Fruit fly (Drosophila melanogaster) S2 (cell line): ENCODE measurements around the gene PXo.

Source experiments
- CG8478 ChIP-seq: fragments of >200 bp; optimal IDR thresholded peaks from 2 replicates; lab custom pipeline; 2018
- CTCF ChIP-seq, 2 experiments: fragments of >200 bp; optimal IDR thresholded peaks; 2 replicates each; lab custom pipeline; 2018

Gene PXo

DNA sequence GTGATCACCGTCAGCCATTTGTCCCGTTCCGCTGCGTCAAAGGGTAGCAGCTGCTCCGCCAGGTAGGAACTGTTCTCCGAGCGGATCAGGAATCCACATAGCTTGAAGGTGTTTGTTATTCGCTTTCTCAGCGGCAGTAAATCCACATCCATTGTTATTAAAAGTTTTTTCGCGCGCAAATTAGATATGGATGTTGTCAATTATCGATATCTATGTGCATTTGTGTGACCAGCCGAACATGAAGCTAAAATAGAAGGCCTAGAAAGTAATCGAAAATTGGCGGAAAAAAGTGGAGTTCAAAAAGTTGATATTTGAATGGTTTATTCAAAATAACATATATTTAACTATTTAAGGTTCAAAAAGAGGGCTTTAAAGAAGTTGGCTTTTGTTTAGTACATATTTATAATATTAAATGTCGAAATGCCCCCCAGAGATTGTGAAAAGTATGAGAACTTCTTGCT, 23.9 kb downstream of the PXo start, which contains the start of the genes PolE2 and CG5592:
PolE2 (minus strand) TSS at position 208 of the 461 bp plus-strand sequence.
CG5592 (plus strand) TSS at position 411 of the 461 bp plus-strand sequence.
- TF ChIP-seq CG8478 (lab: Kevin White, UChicago) (no peak), CTCF (optimal IDR thresholded peaks at IDR 0.05; lab: Kevin White, UChicago) (no peak)

DNA sequence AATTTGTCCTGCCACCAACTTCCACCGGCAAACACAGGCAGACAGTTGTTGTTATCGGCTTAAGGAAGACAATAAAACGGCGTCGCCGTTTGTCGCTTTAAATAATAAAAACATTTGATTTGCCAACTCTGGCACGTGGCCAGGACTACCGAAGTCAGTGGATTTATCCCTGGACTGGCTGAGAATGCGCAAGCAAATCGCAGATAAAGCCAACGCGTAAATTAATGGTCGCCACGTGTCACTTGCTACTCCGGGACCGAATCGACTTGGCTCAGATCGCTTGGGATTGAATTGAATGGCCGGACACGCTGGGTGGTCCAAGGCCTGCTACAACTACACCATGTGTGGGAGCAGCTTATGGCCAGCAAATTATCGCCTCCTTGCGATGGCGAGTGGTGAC, 28.1 kb downstream of the PXo start:
- TF ChIP-seq CG8478 (lab: Kevin White, UChicago) (no peak), CTCF (optimal IDR thresholded peaks at IDR 0.05; lab: Kevin White, UChicago) (no peak)

DNA sequence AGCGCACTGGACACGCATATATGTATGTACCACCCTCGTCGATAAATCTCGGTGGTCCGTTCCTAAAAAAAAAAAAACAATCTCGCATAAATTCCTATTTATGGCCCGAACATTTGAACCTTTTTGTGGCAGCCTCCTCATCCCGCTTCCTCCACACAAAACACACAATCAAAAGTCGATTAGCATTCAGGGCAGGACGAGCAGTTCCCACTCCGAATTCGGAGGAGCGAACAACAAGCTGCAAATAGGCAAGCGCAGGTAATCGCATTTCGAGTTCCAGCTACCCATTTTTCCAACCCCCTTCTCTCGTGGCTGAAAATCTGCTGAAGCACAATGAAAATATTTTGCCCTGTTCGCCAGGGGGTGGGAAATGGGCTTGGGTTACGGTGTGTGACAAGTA, 29.3 kb downstream of the PXo start:
- no peak for TF ChIP-seq CG8478 (lab: Kevin White, UChicago)
- no peak for TF ChIP-seq CTCF (optimal IDR thresholded peaks at IDR 0.05; lab: Kevin White, UChicago)

DNA sequence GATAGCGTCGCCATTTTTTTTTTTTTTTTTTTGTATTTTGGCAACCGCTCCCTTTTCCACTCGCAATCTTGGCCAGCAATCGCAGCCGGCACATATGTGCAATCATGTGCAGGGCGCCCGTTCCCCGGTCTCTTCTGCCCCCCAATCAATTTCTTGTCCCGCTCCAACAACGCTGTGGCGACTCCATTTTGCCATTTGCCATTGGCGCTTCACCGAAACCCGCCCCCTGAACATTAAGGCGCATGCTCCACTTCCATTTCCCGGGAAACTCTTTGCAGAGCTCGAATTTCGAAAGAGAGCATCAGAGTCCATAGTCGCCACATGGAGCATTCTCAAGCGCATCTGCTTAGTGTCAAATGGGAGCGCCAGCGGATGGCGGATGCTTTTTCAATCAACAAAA, 30.0 kb downstream of the PXo start:
- TF ChIP-seq CG8478 (lab: Kevin White, UChicago) (no peak), CTCF (optimal IDR thresholded peaks at IDR 0.05; lab: Kevin White, UChicago) (no peak)

DNA sequence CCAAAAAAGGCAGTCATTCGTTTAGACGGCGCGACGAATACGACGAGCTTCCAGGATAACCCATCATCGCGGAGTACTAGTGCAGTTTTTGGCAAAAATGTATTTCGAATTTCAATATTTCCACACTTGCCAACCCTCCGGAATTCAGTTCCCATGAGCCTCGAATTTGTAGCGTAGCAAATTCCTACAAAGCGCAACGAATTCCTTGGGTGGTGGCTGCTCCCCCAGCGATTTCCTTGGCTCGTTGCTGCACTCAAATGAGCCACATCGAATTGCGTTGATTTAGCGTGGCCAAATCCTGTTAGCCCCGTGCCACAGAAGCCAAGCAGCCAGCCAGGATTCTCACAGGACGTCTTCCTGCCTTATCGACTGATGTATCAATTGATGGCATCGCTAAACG, 36.4 kb downstream of the PXo start:
- TF ChIP-seq CTCF (optimal IDR thresholded peaks at IDR 0.05; lab: Kevin White, UChicago) (no peak), CG8478 (lab: Kevin White, UChicago) (no peak)

dm6 chr3L:5882209-5882403, 39.0 kb downstream of the PXo start, which contains the start of gene CG13287:
TSS of gene CG13287 (plus strand) at chr3L:5882304.
- TF ChIP-seq CG8478 (lab: Kevin White, UChicago) (no peak), CTCF (optimal IDR thresholded peaks at IDR 0.05; lab: Kevin White, UChicago) (no peak)

dm6 chr3L:5881310-5882208, 39.6 kb downstream of the PXo start:
- TF ChIP-seq CG8478 (lab: Kevin White, UChicago) (no peak), CTCF (optimal IDR thresholded peaks at IDR 0.05; lab: Kevin White, UChicago) (peak in 1 of 2 experiments; percentile 28)

DNA sequence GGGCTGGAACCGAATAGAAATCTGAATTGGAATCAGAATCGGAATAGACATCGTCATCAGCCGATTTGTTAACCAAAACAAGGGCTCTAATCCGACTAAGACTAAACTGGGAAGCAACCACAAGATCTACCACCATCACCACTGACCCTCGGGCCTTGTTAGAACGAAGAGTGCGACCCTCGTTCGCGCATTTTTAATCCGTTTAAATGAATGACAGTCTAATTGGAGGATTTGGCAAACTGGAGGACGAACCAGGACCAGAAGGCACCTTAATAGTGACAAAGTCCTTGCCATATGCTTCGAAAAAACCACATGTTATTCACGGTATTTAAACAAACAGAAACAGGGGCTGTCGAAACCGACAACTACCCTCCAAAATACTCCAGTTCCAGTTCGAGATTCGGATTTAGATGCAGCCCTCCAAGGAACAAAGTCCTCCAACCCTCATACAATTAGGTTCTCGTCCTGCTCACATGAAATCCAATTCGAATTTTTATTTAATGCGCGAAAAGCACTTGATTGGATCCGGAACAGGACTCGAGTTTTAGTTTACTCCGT, 42.3 kb downstream of the PXo start:
- TF ChIP-seq CG8478 (lab: Kevin White, UChicago): no peak
- no peak for TF ChIP-seq CTCF (optimal IDR thresholded peaks at IDR 0.05; lab: Kevin White, UChicago)

DNA sequence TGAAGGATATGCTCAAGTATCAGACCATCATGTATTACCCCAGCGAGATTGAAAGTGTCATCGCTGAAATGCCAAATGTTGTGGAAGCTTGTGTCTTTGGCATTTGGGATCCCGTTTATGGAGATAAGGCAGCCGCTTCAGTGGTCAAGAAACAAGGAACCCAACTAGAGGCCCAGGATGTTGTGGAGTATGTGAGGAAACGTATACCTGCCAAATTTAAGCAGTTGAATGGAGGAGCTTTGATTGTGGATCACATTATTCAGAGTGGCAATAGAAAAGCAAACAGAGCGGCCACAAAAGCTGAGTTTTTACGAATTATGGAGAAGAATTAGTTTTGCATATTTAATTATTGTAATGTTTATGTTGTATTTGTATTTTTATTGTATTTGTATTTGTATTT, 48.1 kb downstream of the PXo start, which contains the start of gene CG18586:
CG18586 (plus strand) TSS at position 301 of the 400 bp plus-strand sequence.
- no peak for TF ChIP-seq CTCF (optimal IDR thresholded peaks at IDR 0.05; lab: Kevin White, UChicago)
- no peak for TF ChIP-seq CG8478 (lab: Kevin White, UChicago)

dm6 chr3L:5871201-5871600, 49.9 kb downstream of the PXo start, which contains the start of gene CG5568:
TSS of gene CG5568 (plus strand) at chr3L:5871501.
- no peak for TF ChIP-seq CTCF (optimal IDR thresholded peaks at IDR 0.05; lab: Kevin White, UChicago)
- TF ChIP-seq CG8478 (lab: Kevin White, UChicago): no peak

- TF ChIP-seq CTCF (optimal IDR thresholded peaks at IDR 0.05; lab: Kevin White, UChicago) (peak; percentile 100), CG8478 (lab: Kevin White, UChicago) (no peak)
These were observed 51.4 kb downstream of the PXo start for dm6 chr3L:5869614-5870204.
